ENCODE assay signal across 3 fruit fly cellular contexts in the genomic region with DNA sequence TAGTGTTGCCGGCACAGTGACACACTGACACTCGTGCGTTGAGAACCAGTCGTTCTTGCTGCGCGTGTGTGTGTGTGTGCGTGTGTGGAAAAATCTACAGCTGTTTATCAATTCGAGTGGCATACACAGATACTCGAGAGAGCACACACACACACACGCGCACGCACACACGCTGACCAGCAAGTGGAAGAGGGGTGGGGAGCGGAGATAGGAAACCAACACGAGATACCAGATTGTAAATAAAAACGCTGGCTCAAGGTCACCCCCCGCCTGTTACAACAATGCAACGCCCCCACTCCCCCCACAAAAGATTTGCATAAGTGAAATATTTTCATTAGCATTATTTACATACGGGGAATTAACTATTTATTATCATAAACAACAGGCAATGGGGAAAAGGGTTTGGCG.
TF ChIP-seq lines count a peak whose summit lies in the region.

No protein-coding gene starts in this region.

TF ChIP-seq in whole organism, adult, 20 proteins besides CTCF, POLR2A, EP300 and RAD21 (continued from another document):
- TF ChIP-seq Clk (GFP tag; optimal IDR thresholded peaks at IDR 0.05; lab: Kevin White, UChicago) (peak; percentile 3), CG5204 (GFP tag; optimal IDR thresholded peaks at IDR 0.05; lab: Kevin White, UChicago) (no peak), toe (GFP tag; optimal IDR thresholded peaks at IDR 0.05; lab: Kevin White, UChicago) (peak; percentile 17)

TF ChIP-seq in whole organism, embryonic, 481 proteins besides CTCF, POLR2A, EP300 and RAD21 (continued from another document and continues in another):
- TF ChIP-seq Atf3 (GFP tag; optimal IDR thresholded peaks at IDR 0.05; lab: Kevin White, UChicago) (no peak), CG7928 (GFP tag; optimal IDR thresholded peaks at IDR 0.05; lab: Kevin White, UChicago) (no peak), CG6683 (GFP tag; optimal IDR thresholded peaks at IDR 0.05; lab: Kevin White, UChicago) (peak; percentile 33), Kr (GFP tag; optimal IDR thresholded peaks at IDR 0.05; lab: Kevin White, UChicago) (no peak), CG9817 (tag; optimal IDR thresholded peaks at IDR 0.05; lab: Kevin White, UChicago) (peak; percentile 9), CG31388 (GFP tag; optimal IDR thresholded peaks at IDR 0.05; lab: Kevin White, UChicago) (no peak), CG12769 (tag; optimal IDR thresholded peaks at IDR 0.05; lab: Kevin White, UChicago) (peak; percentile 57), sna (GFP tag; IDR thresholded peaks at IDR 0.05; lab: Robert Waterston, UW; ENCODE audit: partially characterized antibody) (0 out of 2 replicates have a peak, but pooled peaks have one; percentile 21), CG18619 (GFP tag; optimal IDR thresholded peaks at IDR 0.05; lab: Kevin White, UChicago) (peak; percentile 21), CG10209 (GFP tag; optimal IDR thresholded peaks at IDR 0.05; lab: Kevin White, UChicago) (peak; percentile 43), cwo (GFP tag; optimal IDR thresholded peaks at IDR 0.05; lab: Kevin White, UChicago) (peak; percentile 94), odd (GFP tag; optimal IDR thresholded peaks at IDR 0.05; lab: Kevin White, UChicago) (peak; percentile 42), zf30C (GFP tag; optimal IDR thresholded peaks at IDR 0.05; lab: Kevin White, UChicago) (no peak), sqz (GFP tag; optimal IDR thresholded peaks at IDR 0.05; lab: Kevin White, UChicago) (no peak), lab (GFP tag; optimal IDR thresholded peaks at IDR 0.05; lab: Kevin White, UChicago) (peak; percentile 82), CG6654 (GFP tag; optimal IDR thresholded peaks at IDR 0.05; lab: Kevin White, UChicago) (no peak), CG13287 (GFP tag; IDR thresholded peaks at IDR 0.05; lab: Robert Waterston, UW; ENCODE audit: partially characterized antibody) (peak; percentile 11; the same call in 1 of the 2 replicates), CG2120 (GFP tag; optimal IDR thresholded peaks at IDR 0.05; lab: Kevin White, UChicago) (no peak), CG17361 (GFP tag; IDR thresholded peaks at IDR 0.05; lab: Robert Waterston, UW) (no peak), CG4820 (GFP tag; optimal IDR thresholded peaks at IDR 0.05; lab: Kevin White, UChicago) (no peak), CG17829 (tag; optimal IDR thresholded peaks at IDR 0.05; lab: Kevin White, UChicago) (no peak), al (GFP tag; IDR thresholded peaks at IDR 0.05; lab: Robert Waterston, UW) (no peak), cas (GFP tag; IDR thresholded peaks at IDR 0.05; lab: Robert Waterston, UW) (no peak), CG15479 (GFP tag; optimal IDR thresholded peaks at IDR 0.05; lab: Kevin White, UChicago) (no peak), Atf-2 (GFP tag; optimal IDR thresholded peaks at IDR 0.05; lab: Kevin White, UChicago) (no peak), CG3847 (GFP tag; IDR thresholded peaks at IDR 0.05; lab: Robert Waterston, UW) (no peak), eyg (GFP tag; optimal IDR thresholded peaks at IDR 0.05; lab: Kevin White, UChicago) (no peak), CG13123 (GFP tag; optimal IDR thresholded peaks at IDR 0.05; lab: Kevin White, UChicago) (peak; percentile 12), kah (GFP tag; optimal IDR thresholded peaks at IDR 0.05; lab: Kevin White, UChicago) (no peak), Lhr (GFP tag; optimal IDR thresholded peaks at IDR 0.05; lab: Kevin White, UChicago) (peak; percentile 25), CG34376 (GFP tag; optimal IDR thresholded peaks at IDR 0.05; lab: Kevin White, UChicago) (peak; percentile 76), Dbx (GFP tag; IDR thresholded peaks at IDR 0.05; lab: Robert Waterston, UW) (0 out of 3 replicates have a peak, but pooled peaks have one; percentile 41), CG10654 (GFP tag; optimal IDR thresholded peaks at IDR 0.05; lab: Kevin White, UChicago) (no peak), CG10147 (GFP tag; optimal IDR thresholded peaks at IDR 0.05; lab: Kevin White, UChicago) (peak; percentile 29), CG12659 (GFP tag; optimal IDR thresholded peaks at IDR 0.05; lab: Kevin White, UChicago) (peak; percentile 38), Ravus (GFP tag; IDR thresholded peaks at IDR 0.05; lab: Robert Waterston, UW) (no peak), CG15696 (tag; optimal IDR thresholded peaks at IDR 0.05; lab: Kevin White, UChicago) (peak; percentile 20), Nf-YC (tag; optimal IDR thresholded peaks at IDR 0.05; lab: Kevin White, UChicago) (peak; percentile 14), lola (GFP tag; optimal IDR thresholded peaks at IDR 0.05; lab: Kevin White, UChicago) (peak in 1 of 3 experiments; percentile 20), phol (tag; optimal IDR thresholded peaks at IDR 0.05; lab: Kevin White, UChicago) (no peak), az2 (GFP tag; optimal IDR thresholded peaks at IDR 0.05; lab: Kevin White, UChicago) (no peak), CG5180 (GFP tag; optimal IDR thresholded peaks at IDR 0.05; lab: Kevin White, UChicago) (peak; percentile 50), CG6813 (GFP tag; optimal IDR thresholded peaks at IDR 0.05; lab: Kevin White, UChicago) (peak; percentile 72), bbx (GFP tag; IDR thresholded peaks at IDR 0.05; lab: Robert Waterston, UW; ENCODE audit: partially characterized antibody) (no peak), CG3838 (GFP tag; optimal IDR thresholded peaks at IDR 0.05; lab: Kevin White, UChicago) (no peak), CoRest (tag; optimal IDR thresholded peaks at IDR 0.05; lab: Kevin White, UChicago) (peak; percentile 36), PHDP (tag; optimal IDR thresholded peaks at IDR 0.05; lab: Kevin White, UChicago) (peak; percentile 57), HmgD (GFP tag; optimal IDR thresholded peaks at IDR 0.05; lab: Kevin White, UChicago) (no peak), fd3F (GFP tag; optimal IDR thresholded peaks at IDR 0.05; lab: Kevin White, UChicago) (peak; percentile 25), twi (tag; optimal IDR thresholded peaks at IDR 0.05; lab: Kevin White, UChicago) (peak; percentile 20), gro (GFP tag; optimal IDR thresholded peaks at IDR 0.05; lab: Kevin White, UChicago) (no peak), Bteb2 (GFP tag; optimal IDR thresholded peaks at IDR 0.05; lab: Kevin White, UChicago) (no peak), vvl (GFP tag; IDR thresholded peaks at IDR 0.05; lab: Robert Waterston, UW) (peak; percentile 78), CG33557 (GFP tag; optimal IDR thresholded peaks at IDR 0.05; lab: Kevin White, UChicago) (peak; percentile 46), CG6765 (GFP tag; optimal IDR thresholded peaks at IDR 0.05; lab: Kevin White, UChicago) (peak; percentile 38), tup (GFP tag; optimal IDR thresholded peaks at IDR 0.05; lab: Kevin White, UChicago) (no peak), MESR4 (GFP tag; optimal IDR thresholded peaks at IDR 0.05; lab: Kevin White, UChicago) (no peak), chif (GFP tag; optimal IDR thresholded peaks at IDR 0.05; lab: Kevin White, UChicago) (no peak), Chrac-16 (GFP tag; optimal IDR thresholded peaks at IDR 0.05; lab: Kevin White, UChicago) (no peak), sd (tag; optimal IDR thresholded peaks at IDR 0.05; lab: Kevin White, UChicago) (peak; percentile 75), CG10979 (tag; optimal IDR thresholded peaks at IDR 0.05; lab: Kevin White, UChicago) (no peak), CG13424 (tag; optimal IDR thresholded peaks at IDR 0.05; lab: Kevin White, UChicago) (peak; percentile 34)

TF ChIP-seq in whole organism, prepupa, 60 proteins besides CTCF, POLR2A, EP300 and RAD21 (continued from another document):
- TF ChIP-seq CG4318 (GFP tag; optimal IDR thresholded peaks at IDR 0.05; lab: Kevin White, UChicago) (no peak), Hr4 (GFP tag; optimal IDR thresholded peaks at IDR 0.05; lab: Kevin White, UChicago) (no peak), CG8632 (GFP tag; optimal IDR thresholded peaks at IDR 0.05; lab: Kevin White, UChicago) (peak; percentile 34), Smox (GFP tag; optimal IDR thresholded peaks at IDR 0.05; lab: Kevin White, UChicago) (no peak), net (GFP tag; optimal IDR thresholded peaks at IDR 0.05; lab: Kevin White, UChicago) (no peak), Eip93F (GFP tag; optimal IDR thresholded peaks at IDR 0.05; lab: Kevin White, UChicago) (no peak), Gug (GFP tag; IDR thresholded peaks at IDR 0.05; lab: Robert Waterston, UW) (no peak), CG15336 (GFP tag; IDR thresholded peaks at IDR 0.05; lab: Robert Waterston, UW) (no peak), CG6808 (GFP tag; optimal IDR thresholded peaks at IDR 0.05; lab: Kevin White, UChicago) (no peak), CG32006 (GFP tag; optimal IDR thresholded peaks at IDR 0.05; lab: Kevin White, UChicago) (no peak), Eip78C (GFP tag; lab: Kevin White, UChicago) (no peak), vri (GFP tag; optimal IDR thresholded peaks at IDR 0.05; lab: Kevin White, UChicago) (peak; percentile 30), dac (GFP tag; optimal IDR thresholded peaks at IDR 0.05; lab: Kevin White, UChicago) (no peak), Lpt (GFP tag; optimal IDR thresholded peaks at IDR 0.05; lab: Kevin White, UChicago) (no peak), CG11902 (GFP tag; optimal IDR thresholded peaks at IDR 0.05; lab: Kevin White, UChicago) (no peak), CG31627 (GFP tag; optimal IDR thresholded peaks at IDR 0.05; lab: Kevin White, UChicago) (no peak), CG6163 (GFP tag; IDR thresholded peaks at IDR 0.05; lab: Robert Waterston, UW) (no peak), CG11762 (GFP tag; optimal IDR thresholded peaks at IDR 0.05; lab: Kevin White, UChicago; ENCODE audit: insufficient read depth) (no peak), Sox15 (GFP tag; optimal IDR thresholded peaks at IDR 0.05; lab: Kevin White, UChicago) (no peak), CG10631 (GFP tag; optimal IDR thresholded peaks at IDR 0.05; lab: Kevin White, UChicago) (no peak), Blimp-1 (GFP tag; optimal IDR thresholded peaks at IDR 0.05; lab: Kevin White, UChicago) (no peak), CG16779 (tag; optimal IDR thresholded peaks at IDR 0.05; lab: Kevin White, UChicago) (no peak), achi (GFP tag; optimal IDR thresholded peaks at IDR 0.05; lab: Kevin White, UChicago) (no peak), CG3919 (GFP tag; optimal IDR thresholded peaks at IDR 0.05; lab: Kevin White, UChicago) (no peak), svp (GFP tag; lab: Kevin White, UChicago) (peak; percentile 86), lz (GFP tag; optimal IDR thresholded peaks at IDR 0.05; lab: Kevin White, UChicago) (no peak), salr (GFP tag; optimal IDR thresholded peaks at IDR 0.05; lab: Kevin White, UChicago) (no peak), acj6 (GFP tag; optimal IDR thresholded peaks at IDR 0.05; lab: Kevin White, UChicago) (no peak), spab (GFP tag; optimal IDR thresholded peaks at IDR 0.05; lab: Kevin White, UChicago) (no peak), CG1621 (tag; optimal IDR thresholded peaks at IDR 0.05; lab: Kevin White, UChicago) (no peak), CG6792 (GFP tag; optimal IDR thresholded peaks at IDR 0.05; lab: Kevin White, UChicago) (peak; percentile 12), cyc (GFP tag; optimal IDR thresholded peaks at IDR 0.05; lab: Kevin White, UChicago) (no peak), fd59A (GFP tag; optimal IDR thresholded peaks at IDR 0.05; lab: Kevin White, UChicago) (peak; percentile 10), Ets96B (tag; optimal IDR thresholded peaks at IDR 0.05; lab: Kevin White, UChicago) (no peak), CG6854 (GFP tag; optimal IDR thresholded peaks at IDR 0.05; lab: Kevin White, UChicago) (no peak), dsx (GFP tag; optimal IDR thresholded peaks at IDR 0.05; lab: Kevin White, UChicago; ENCODE audit: poor library complexity, severe bottlenecking) (no peak), CG34406 (GFP tag; optimal IDR thresholded peaks at IDR 0.05; lab: Kevin White, UChicago) (no peak), Eip75B (GFP tag; optimal IDR thresholded peaks at IDR 0.05; lab: Kevin White, UChicago) (peak; percentile 8), Ets21C (GFP tag; optimal IDR thresholded peaks at IDR 0.05; lab: Kevin White, UChicago) (no peak), Sox102F (GFP tag; optimal IDR thresholded peaks at IDR 0.05; lab: Kevin White, UChicago) (no peak)
